In genomic region chr3R:16154682-16155081, dm6 we compare ENCODE assay signal across 2 fruit fly cellular contexts.
TF ChIP-seq lines count a peak whose summit lies in the region.

Gene CG6006, plus strand, starts transcription at chr3R:16154982.

- TF ChIP-seq CTCF in whole organism, embryonic (GFP tag; optimal IDR thresholded peaks at IDR 0.05; lab: Kevin White, UChicago): no peak

TF ChIP-seq in whole organism, embryonic, 481 proteins besides CTCF, POLR2A, EP300 and RAD21:
- no peak for TF ChIP-seq Dbx (GFP tag; IDR thresholded peaks at IDR 0.05; lab: Robert Waterston, UW)
- no peak for TF ChIP-seq unc-4 (GFP tag; IDR thresholded peaks at IDR 0.05; lab: Robert Waterston, UW; ENCODE audit: partially characterized antibody)
- TF ChIP-seq Ravus (GFP tag; IDR thresholded peaks at IDR 0.05; lab: Robert Waterston, UW): no peak
- peak; percentile 28 for TF ChIP-seq Med (GFP tag; lab: Kevin White, UChicago)
- no peak for TF ChIP-seq CG4617 (GFP tag; optimal IDR thresholded peaks at IDR 0.05; lab: Kevin White, UChicago; ENCODE audit: borderline replicate concordance)
- no peak for TF ChIP-seq CG6272 (GFP tag; IDR thresholded peaks at IDR 0.05; lab: Robert Waterston, UW)
- TF ChIP-seq lmd (GFP tag; IDR thresholded peaks at IDR 0.05; lab: Robert Waterston, UW): no peak
- TF ChIP-seq Hr3 (GFP tag; optimal IDR thresholded peaks at IDR 0.05; lab: Kevin White, UChicago): no peak
- TF ChIP-seq Deaf1 (tag; optimal IDR thresholded peaks at IDR 0.05; lab: Kevin White, UChicago): peak; percentile 42
- no peak for TF ChIP-seq Chrac-16 (GFP tag; optimal IDR thresholded peaks at IDR 0.05; lab: Kevin White, UChicago)

TF ChIP-seq in whole organism, prepupa, 60 proteins besides CTCF, POLR2A, EP300 and RAD21:
- TF ChIP-seq eg (GFP tag; IDR thresholded peaks at IDR 0.05; lab: Robert Waterston, UW) (0 out of 3 replicates have a peak, but pooled peaks have one; percentile 14), CG32006 (GFP tag; optimal IDR thresholded peaks at IDR 0.05; lab: Kevin White, UChicago) (peak; percentile 18), Hr39 (GFP tag; optimal IDR thresholded peaks at IDR 0.05; lab: Kevin White, UChicago) (no peak), svp (GFP tag; lab: Kevin White, UChicago) (peak; percentile 52)
TF ChIP-seq in whole organism, prepupa: peak in this region for 3.
